Worm (Caenorhabditis elegans): ENCODE measurements around the gene clec-216.

Gene clec-216

ce11 chrV:7952855-7953254 lies at the start of gene clec-216:
Gene clec-216 (minus strand): TSS chrV:7952955.
- TF ChIP-seq sea-1 (GFP tag; conservative IDR thresholded peaks at IDR 0.05) = no peak
- no peak for TF ChIP-seq hmbx-1 (tag; optimal IDR thresholded peaks at IDR 0.05)
- TF ChIP-seq scrt-1 (GFP tag; IDR thresholded peaks at IDR 0.05) = no peak
- no peak for TF ChIP-seq pes-1 (GFP tag; IDR thresholded peaks at IDR 0.05)
- no peak for TF ChIP-seq flt-1 (GFP tag; IDR thresholded peaks at IDR 0.05)
- TF ChIP-seq hmg-4 (GFP tag; optimal IDR thresholded peaks at IDR 0.05) = no peak
- TF ChIP-seq ama-1 (optimal IDR thresholded peaks at IDR 0.05) = no peak

ce11 chrV:8000929-8001513 lies 48.3 kb upstream of the clec-216 start, which contains the start of gene Y97E10AR.1:
Gene Y97E10AR.1 (plus strand): TSS chrV:8001463.
- TF ChIP-seq pes-1 (GFP tag; IDR thresholded peaks at IDR 0.05) = no peak
- TF ChIP-seq ama-1 (optimal IDR thresholded peaks at IDR 0.05) = no peak
- TF ChIP-seq hmg-4 (GFP tag; optimal IDR thresholded peaks at IDR 0.05) = peak; percentile 40
- no peak for TF ChIP-seq hmbx-1 (tag; optimal IDR thresholded peaks at IDR 0.05)
- TF ChIP-seq ets-7 (tag; optimal IDR thresholded peaks at IDR 0.05) = no peak
- TF ChIP-seq F13C5.2 (tag; optimal IDR thresholded peaks at IDR 0.05) = peak; percentile 22
- TF ChIP-seq sea-1 (GFP tag; conservative IDR thresholded peaks at IDR 0.05) = no peak
- no peak for TF ChIP-seq tbx-11 (GFP tag; IDR thresholded peaks at IDR 0.05)
- no peak for TF ChIP-seq ceh-36 (tag; optimal IDR thresholded peaks at IDR 0.05)
- no peak for TF ChIP-seq tbx-37 (GFP tag; conservative IDR thresholded peaks at IDR 0.05)
- no peak for TF ChIP-seq B0310.2 (tag; optimal IDR thresholded peaks at IDR 0.05)
- TF ChIP-seq hnd-1 (tag; optimal IDR thresholded peaks at IDR 0.05) = peak; percentile 16
- TF ChIP-seq flt-1 (GFP tag; IDR thresholded peaks at IDR 0.05) = no peak
- no peak for TF ChIP-seq tra-4 (tag; optimal IDR thresholded peaks at IDR 0.05)

- no peak for TF ChIP-seq sea-1 (GFP tag; conservative IDR thresholded peaks at IDR 0.05)
- no peak for TF ChIP-seq scrt-1 (GFP tag; IDR thresholded peaks at IDR 0.05)
- no peak for TF ChIP-seq ama-1 (optimal IDR thresholded peaks at IDR 0.05)
- TF ChIP-seq flt-1 (GFP tag; IDR thresholded peaks at IDR 0.05) = no peak
- TF ChIP-seq F13C5.2 (tag; optimal IDR thresholded peaks at IDR 0.05) = no peak
- TF ChIP-seq tbx-37 (GFP tag; conservative IDR thresholded peaks at IDR 0.05) = no peak
- no peak for TF ChIP-seq aly-1 (tag; optimal IDR thresholded peaks at IDR 0.05)
- TF ChIP-seq hmbx-1 (tag; optimal IDR thresholded peaks at IDR 0.05) = no peak
- TF ChIP-seq tbx-11 (GFP tag; IDR thresholded peaks at IDR 0.05) = no peak
- TF ChIP-seq tra-4 (tag; optimal IDR thresholded peaks at IDR 0.05) = no peak
- TF ChIP-seq ceh-13 (GFP tag; optimal IDR thresholded peaks at IDR 0.05) = no peak
- no peak for TF ChIP-seq hnd-1 (tag; optimal IDR thresholded peaks at IDR 0.05)
- TF ChIP-seq hmg-4 (GFP tag; optimal IDR thresholded peaks at IDR 0.05) = no peak
- no peak for TF ChIP-seq pes-1 (GFP tag; IDR thresholded peaks at IDR 0.05)
- TF ChIP-seq ceh-36 (tag; optimal IDR thresholded peaks at IDR 0.05) = no peak
Measured at ce11 chrV:7995878-7996277, 43.1 kb upstream of the clec-216 start, which contains the start of gene Y97E10AR.2. Gene Y97E10AR.2 (plus strand): TSS chrV:7996178.

ce11 chrV:7995165-7995564 lies 42.4 kb upstream of the clec-216 start:
- TF ChIP-seq flt-1 (GFP tag; IDR thresholded peaks at IDR 0.05) (no peak), B0310.2 (tag; optimal IDR thresholded peaks at IDR 0.05) (no peak), hmg-4 (GFP tag; optimal IDR thresholded peaks at IDR 0.05) (no peak), tra-4 (tag; optimal IDR thresholded peaks at IDR 0.05) (no peak), hnd-1 (tag; optimal IDR thresholded peaks at IDR 0.05) (no peak), hmbx-1 (tag; optimal IDR thresholded peaks at IDR 0.05) (no peak), sea-1 (GFP tag; conservative IDR thresholded peaks at IDR 0.05) (no peak), tbx-37 (GFP tag; conservative IDR thresholded peaks at IDR 0.05) (no peak), aly-1 (tag; optimal IDR thresholded peaks at IDR 0.05) (no peak), scrt-1 (GFP tag; IDR thresholded peaks at IDR 0.05) (no peak), ama-1 (optimal IDR thresholded peaks at IDR 0.05) (no peak), ceh-36 (tag; optimal IDR thresholded peaks at IDR 0.05) (no peak), ceh-13 (GFP tag; optimal IDR thresholded peaks at IDR 0.05) (no peak)

ce11 chrV:7994570-7994969 lies 41.8 kb upstream of the clec-216 start, which contains the start of gene ceh-76:
Gene ceh-76 (minus strand): TSS chrV:7994670.
- TF ChIP-seq F13C5.2 (tag; optimal IDR thresholded peaks at IDR 0.05) = no peak
- no peak for TF ChIP-seq hmg-4 (GFP tag; optimal IDR thresholded peaks at IDR 0.05)
- TF ChIP-seq hmbx-1 (tag; optimal IDR thresholded peaks at IDR 0.05) = no peak
- TF ChIP-seq tra-4 (tag; optimal IDR thresholded peaks at IDR 0.05) = no peak
- no peak for TF ChIP-seq ceh-13 (GFP tag; optimal IDR thresholded peaks at IDR 0.05)
- TF ChIP-seq hnd-1 (tag; optimal IDR thresholded peaks at IDR 0.05) = no peak
- TF ChIP-seq ama-1 (optimal IDR thresholded peaks at IDR 0.05) = no peak

- no peak for TF ChIP-seq pes-1 (GFP tag; IDR thresholded peaks at IDR 0.05)
- TF ChIP-seq sea-1 (GFP tag; conservative IDR thresholded peaks at IDR 0.05) = no peak
- no peak for TF ChIP-seq ama-1 (optimal IDR thresholded peaks at IDR 0.05)
- TF ChIP-seq hmg-4 (GFP tag; optimal IDR thresholded peaks at IDR 0.05) = no peak
- TF ChIP-seq scrt-1 (GFP tag; IDR thresholded peaks at IDR 0.05) = no peak
- no peak for TF ChIP-seq ets-7 (tag; optimal IDR thresholded peaks at IDR 0.05)
- TF ChIP-seq tbx-11 (GFP tag; IDR thresholded peaks at IDR 0.05) = no peak
- no peak for TF ChIP-seq flt-1 (GFP tag; IDR thresholded peaks at IDR 0.05)
- no peak for TF ChIP-seq aly-1 (tag; optimal IDR thresholded peaks at IDR 0.05)
Measured at ce11 chrV:7985860-7986259, 33.1 kb upstream of the clec-216 start, which contains the start of gene Y97E10AL.1. Gene Y97E10AL.1 (plus strand): TSS chrV:7986160.

- no peak for TF ChIP-seq hmbx-1 (tag; optimal IDR thresholded peaks at IDR 0.05)
- TF ChIP-seq scrt-1 (GFP tag; IDR thresholded peaks at IDR 0.05) = no peak
- no peak for TF ChIP-seq ceh-36 (tag; optimal IDR thresholded peaks at IDR 0.05)
- no peak for TF ChIP-seq ceh-13 (GFP tag; optimal IDR thresholded peaks at IDR 0.05)
- TF ChIP-seq aly-1 (tag; optimal IDR thresholded peaks at IDR 0.05) = no peak
- TF ChIP-seq hnd-1 (tag; optimal IDR thresholded peaks at IDR 0.05) = no peak
- TF ChIP-seq tra-4 (tag; optimal IDR thresholded peaks at IDR 0.05) = no peak
- no peak for TF ChIP-seq tbx-37 (GFP tag; conservative IDR thresholded peaks at IDR 0.05)
- no peak for TF ChIP-seq ama-1 (optimal IDR thresholded peaks at IDR 0.05)
- no peak for TF ChIP-seq B0310.2 (tag; optimal IDR thresholded peaks at IDR 0.05)
- TF ChIP-seq tbx-11 (GFP tag; IDR thresholded peaks at IDR 0.05) = no peak
- TF ChIP-seq flt-1 (GFP tag; IDR thresholded peaks at IDR 0.05) = no peak
- no peak for TF ChIP-seq hmg-4 (GFP tag; optimal IDR thresholded peaks at IDR 0.05)
- no peak for TF ChIP-seq pes-1 (GFP tag; IDR thresholded peaks at IDR 0.05)
- no peak for TF ChIP-seq sea-1 (GFP tag; conservative IDR thresholded peaks at IDR 0.05)
- TF ChIP-seq F13C5.2 (tag; optimal IDR thresholded peaks at IDR 0.05) = no peak
- TF ChIP-seq ets-7 (tag; optimal IDR thresholded peaks at IDR 0.05) = no peak
Measured at ce11 chrV:7983381-7984052, 30.8 kb upstream of the clec-216 start, which contains the start of the genes natb-1 and abhd-12. Gene natb-1 (minus strand): TSS chrV:7983431. Gene abhd-12 (plus strand): TSS chrV:7983879.
